Fruit fly (Drosophila melanogaster): Measurements from ENCODE around the gene CG32100.

- TF ChIP-seq usp (GFP tag; optimal IDR thresholded peaks at IDR 0.05) (no peak), Jra (GFP tag; optimal IDR thresholded peaks at IDR 0.05) (no peak), dsf (GFP tag; optimal IDR thresholded peaks at IDR 0.05; ENCODE audit: borderline replicate concordance) (no peak), woc (GFP tag; optimal IDR thresholded peaks at IDR 0.05) (no peak), N (GFP tag; optimal IDR thresholded peaks at IDR 0.05) (no peak), Dfd (GFP tag; optimal IDR thresholded peaks at IDR 0.05) (no peak), Hnf4 (GFP tag; optimal IDR thresholded peaks at IDR 0.05) (no peak), CrebA (GFP tag; optimal IDR thresholded peaks at IDR 0.05; ENCODE audit: borderline replicate concordance) (no peak)
Measured at dm6 chr3L:12296073-12296527, 28.8 kb downstream of the CG32100 start, which contains the start of gene CG4328.

All from whole organism, wandering third instar larva.